Fruit fly (Drosophila melanogaster): ENCODE data around the gene CG1575.

- TF ChIP-seq psq (optimal IDR thresholded peaks at IDR 0.05) (no peak), Dll (optimal IDR thresholded peaks at IDR 0.05) (no peak), EcR (GFP tag; optimal IDR thresholded peaks at IDR 0.05) (no peak)
These were observed 10.3 kb upstream of the CG1575 start for dm6 chrX:8106281-8107050.
